Fruit fly (Drosophila melanogaster) whole organism, embryonic: ENCODE data around the gene Son.

Experiments used
- Asciz ChIP-seq: fragments of 200-800 bp; sonication (Bioruptor generic); optimal IDR thresholded peaks from 2 replicates; lab custom pipeline; 2017; ENCODE audit warnings: missing biosample characterization, mild to moderate bottlenecking, missing genetic modification characterization, missing genetic modification reagents
- CG10147 ChIP-seq: fragments of 200-800 bp; sonication (Bioruptor generic); optimal IDR thresholded peaks from 2 replicates; lab custom pipeline; 2019; ENCODE audit warnings: missing biosample characterization, mild to moderate bottlenecking, missing genetic modification characterization, moderate library complexity
- CG1024 ChIP-seq: fragments of 200-800 bp; sonication (Bioruptor generic); IDR thresholded peaks from 2 replicates; pipeline ENCODE4 v1.3.6; 2022; ENCODE audit warnings: missing biosample characterization, missing genetic modification characterization
- CG10366 ChIP-seq: fragments of 200-800 bp; sonication (Bioruptor generic); IDR thresholded peaks from 2 replicates; pipeline ENCODE4 v1.3.6; 2022; ENCODE audit warnings: missing biosample characterization, missing genetic modification characterization
- CG12299 ChIP-seq: fragments of 200-800 bp; sonication (Bioruptor generic); optimal IDR thresholded peaks from 2 replicates; lab custom pipeline; 2018; ENCODE audit warnings: missing biosample characterization, mild to moderate bottlenecking, missing genetic modification characterization
- CG12659 ChIP-seq: fragments of 200-800 bp; sonication (Bioruptor generic); optimal IDR thresholded peaks from 3 replicates; lab custom pipeline; 2017; ENCODE audit warnings: mild to moderate bottlenecking, missing biosample characterization, missing genetic modification reagents, missing genetic modification characterization
- CG12744 ChIP-seq: fragments of 200-800 bp; sonication (Bioruptor generic); optimal IDR thresholded peaks from 2 replicates; lab custom pipeline; 2016; ENCODE audit warnings: missing biosample characterization, missing genetic modification characterization
- CG13123 ChIP-seq: fragments of 200-800 bp; sonication (Bioruptor generic); optimal IDR thresholded peaks from 2 replicates; lab custom pipeline; 2016; ENCODE audit warnings: missing biosample characterization, missing genetic modification characterization
- CG14667 ChIP-seq: fragments of 200-800 bp; sonication (Bioruptor generic); IDR thresholded peaks from 2 replicates; pipeline ENCODE4 v1.3.6; 2022; ENCODE audit warnings: missing biosample characterization, missing genetic modification characterization
- CG1603 ChIP-seq: fragments of 200-800 bp; sonication (Bioruptor generic); optimal IDR thresholded peaks from 2 replicates; lab custom pipeline; 2019; ENCODE audit warnings: missing biosample characterization, mild to moderate bottlenecking, missing genetic modification characterization, moderate library complexity
- CG17912 ChIP-seq: fragments of 200-800 bp; sonication (Bioruptor generic); optimal IDR thresholded peaks from 2 replicates; lab custom pipeline; 2018; ENCODE audit warnings: missing biosample characterization, mild to moderate bottlenecking, missing genetic modification characterization
- CG2116 ChIP-seq: fragments of 200-800 bp; sonication (Bioruptor generic); optimal IDR thresholded peaks from 3 replicates; lab custom pipeline; 2018; ENCODE audit warnings: missing biosample characterization, mild to moderate bottlenecking, missing genetic modification characterization
- CG31224 ChIP-seq: fragments of 200-800 bp; sonication (Bioruptor generic); IDR thresholded peaks from 2 replicates; pipeline ENCODE4 v1.3.6; 2022; ENCODE audit warnings: missing biosample characterization, missing genetic modification characterization
- CG31365 ChIP-seq: fragments of 200-800 bp; sonication (Bioruptor generic); optimal IDR thresholded peaks from 2 replicates; lab custom pipeline; 2018; ENCODE audit warnings: missing biosample characterization, mild to moderate bottlenecking, missing genetic modification characterization
- CG34422 ChIP-seq: fragments of 200-800 bp; sonication (Bioruptor generic); IDR thresholded peaks from 3 replicates; pipeline ENCODE4 v1.3.6; 2022; ENCODE audit warnings: missing biosample characterization, missing genetic modification characterization
- CG42726 ChIP-seq: fragments of 200-800 bp; sonication (Bioruptor generic); IDR thresholded peaks from 2 replicates; pipeline ENCODE4 v1.3.6; 2022; ENCODE audit warnings: missing biosample characterization, missing genetic modification characterization; ENCODE audit not compliant: partially characterized antibody
- CG4424 ChIP-seq: fragments of 200-800 bp; sonication (Bioruptor generic); optimal IDR thresholded peaks from 3 replicates; lab custom pipeline; 2016; ENCODE audit warnings: missing biosample characterization, missing genetic modification characterization
- CG4820 ChIP-seq: fragments of 200-800 bp; sonication (Bioruptor generic); optimal IDR thresholded peaks from 3 replicates; lab custom pipeline; 2016; ENCODE audit warnings: missing biosample characterization, missing genetic modification characterization
- CG5180 ChIP-seq: fragments of 200-800 bp; sonication (Bioruptor generic); optimal IDR thresholded peaks from 3 replicates; lab custom pipeline; 2017; ENCODE audit warnings: missing biosample characterization, missing genetic modification characterization, mild to moderate bottlenecking, moderate library complexity, missing genetic modification reagents
- CG6689 ChIP-seq: fragments of 200-800 bp; sonication (Bioruptor generic); IDR thresholded peaks from 2 replicates; pipeline ENCODE4 v1.3.6; 2022; ENCODE audit warnings: missing biosample characterization, missing genetic modification characterization
- CG7271 ChIP-seq: fragments of 200-800 bp; sonication (Bioruptor generic); optimal IDR thresholded peaks from 2 replicates; lab custom pipeline; 2018; ENCODE audit warnings: missing biosample characterization, mild to moderate bottlenecking, missing genetic modification characterization, moderate library complexity
- CG7556 ChIP-seq: fragments of 200-800 bp; sonication (Bioruptor generic); optimal IDR thresholded peaks from 2 replicates; lab custom pipeline; 2017; ENCODE audit warnings: missing biosample characterization, mild to moderate bottlenecking, missing genetic modification characterization
- CG8290 ChIP-seq, 3 experiments: fragments of 200-800 bp; sonication (Bioruptor generic); optimal IDR thresholded peaks; 2 replicates each; lab custom pipeline; 2016 to 2019; ENCODE audit warnings: missing biosample characterization in 3 of 3, missing genetic modification characterization in 3 of 3, mild to moderate bottlenecking in 2 of 3, moderate library complexity in 1 of 3
- CG8478 ChIP-seq: fragments of >200 bp; optimal IDR thresholded peaks from 2 replicates; lab custom pipeline; 2018
- CG9817 ChIP-seq: fragments of 200-800 bp; sonication (Bioruptor generic); optimal IDR thresholded peaks from 2 replicates; lab custom pipeline; 2018; ENCODE audit warnings: missing biosample characterization, mild to moderate bottlenecking, missing genetic modification characterization, moderate library complexity
- E2f1 ChIP-seq: fragments of 200-800 bp; sonication (Bioruptor generic); IDR thresholded peaks from 2 replicates; pipeline ENCODE4 v1.3.6; 2022; ENCODE audit warnings: missing biosample characterization, missing genetic modification characterization
- Hsf ChIP-seq: fragments of 200-800 bp; sonication (Bioruptor generic); optimal IDR thresholded peaks from 3 replicates; lab custom pipeline; 2016; ENCODE audit warnings: missing biosample characterization, missing genetic modification characterization
- MBD-R2 ChIP-seq: fragments of 200-800 bp; sonication (Bioruptor generic); IDR thresholded peaks from 2 replicates; pipeline ENCODE4 v1.3.6; 2022; ENCODE audit warnings: missing biosample characterization, missing genetic modification characterization
- Mrtf ChIP-seq: fragments of 200-800 bp; sonication (Bioruptor generic); IDR thresholded peaks from 3 replicates; pipeline ENCODE4 v1.3.6; 2022; ENCODE audit warnings: missing biosample characterization, missing genetic modification characterization
- Ravus ChIP-seq: fragments of 200-800 bp; sonication (Bioruptor generic); IDR thresholded peaks from 2 replicates; pipeline ENCODE4 v1.3.6; 2022; ENCODE audit warnings: missing biosample characterization, missing genetic modification characterization
- Sin3A ChIP-seq: fragments of >200 bp; optimal IDR thresholded peaks from 2 replicates; lab custom pipeline; 2018
- Sox102F ChIP-seq: fragments of 200-800 bp; sonication (Bioruptor generic); optimal IDR thresholded peaks from 2 replicates; lab custom pipeline; 2018; ENCODE audit warnings: missing biosample characterization, mild to moderate bottlenecking, missing genetic modification characterization, moderate library complexity
- ara ChIP-seq: fragments of 200-800 bp; sonication (Bioruptor generic); IDR thresholded peaks from 2 replicates; pipeline ENCODE4 v1.3.6; 2022; ENCODE audit warnings: missing biosample characterization, missing genetic modification characterization
- az2 ChIP-seq: fragments of 200-800 bp; sonication (Bioruptor generic); optimal IDR thresholded peaks from 3 replicates; lab custom pipeline; 2016; ENCODE audit warnings: missing biosample characterization, missing genetic modification characterization
- corto ChIP-seq: fragments of 200-800 bp; sonication (Bioruptor generic); optimal IDR thresholded peaks from 2 replicates; lab custom pipeline; 2016; ENCODE audit warnings: missing biosample characterization, mild to moderate bottlenecking, missing genetic modification characterization, moderate library complexity
- danr ChIP-seq: fragments of 200-800 bp; sonication (Bioruptor generic); IDR thresholded peaks from 2 replicates; pipeline ENCODE4 v1.3.6; 2022; ENCODE audit warnings: missing biosample characterization, missing genetic modification characterization
- gce ChIP-seq: fragments of 200-800 bp; sonication (Bioruptor generic); IDR thresholded peaks from 3 replicates; pipeline ENCODE4 v1.3.6; 2022; ENCODE audit warnings: missing biosample characterization, missing genetic modification characterization
- h ChIP-seq: fragments of >200 bp; optimal IDR thresholded peaks from 2 replicates; lab custom pipeline; 2017
- hbn ChIP-seq: fragments of 200-800 bp; sonication (Bioruptor generic); IDR thresholded peaks from 2 replicates; pipeline ENCODE4 v1.3.6; 2022; ENCODE audit warnings: missing biosample characterization, missing genetic modification characterization; ENCODE audit not compliant: partially characterized antibody
- her ChIP-seq: fragments of 200-800 bp; sonication (Bioruptor generic); optimal IDR thresholded peaks from 2 replicates; lab custom pipeline; 2016; ENCODE audit warnings: missing biosample characterization, missing genetic modification characterization
- luna ChIP-seq: fragments of 200-800 bp; sonication (Bioruptor generic); optimal IDR thresholded peaks from 2 replicates; lab custom pipeline; 2016; ENCODE audit warnings: missing biosample characterization, missing genetic modification characterization
- maf-S ChIP-seq: fragments of 200-800 bp; sonication (Bioruptor generic); optimal IDR thresholded peaks from 2 replicates; lab custom pipeline; 2016; ENCODE audit warnings: missing biosample characterization, missing genetic modification characterization
- mam ChIP-seq: fragments of 200-800 bp; sonication (Bioruptor generic); optimal IDR thresholded peaks from 3 replicates; lab custom pipeline; 2016; ENCODE audit warnings: missing biosample characterization, missing genetic modification characterization
- pfk ChIP-seq: fragments of 200-800 bp; sonication (Bioruptor generic); optimal IDR thresholded peaks from 2 replicates; lab custom pipeline; 2018; ENCODE audit warnings: missing biosample characterization, mild to moderate bottlenecking, missing genetic modification characterization, moderate library complexity
- pho ChIP-seq: fragments of 200-800 bp; sonication (Bioruptor generic); optimal IDR thresholded peaks from 2 replicates; lab custom pipeline; 2016; ENCODE audit warnings: missing biosample characterization, missing genetic modification characterization
- sim ChIP-seq: fragments of 200-800 bp; sonication (Bioruptor generic); IDR thresholded peaks from 2 replicates; pipeline ENCODE4 v1.3.6; 2022; ENCODE audit warnings: missing biosample characterization, missing genetic modification characterization
- sima ChIP-seq: fragments of 200-800 bp; sonication (Bioruptor generic); optimal IDR thresholded peaks from 2 replicates; lab custom pipeline; 2016; ENCODE audit warnings: missing biosample characterization, missing genetic modification characterization
- so ChIP-seq: fragments of 200-800 bp; sonication (Bioruptor generic); IDR thresholded peaks from 3 replicates; pipeline ENCODE4 v1.3.6; 2022; ENCODE audit warnings: missing biosample characterization, missing genetic modification characterization
- tap ChIP-seq: fragments of 200-800 bp; optimal IDR thresholded peaks from 3 replicates; lab custom pipeline; 2019; ENCODE audit warnings: missing biosample characterization, mild to moderate bottlenecking, missing genetic modification characterization, moderate library complexity
- tup ChIP-seq: fragments of 200-800 bp; sonication (Bioruptor generic); optimal IDR thresholded peaks from 2 replicates; lab custom pipeline; 2016; ENCODE audit warnings: missing biosample characterization, mild to moderate bottlenecking, missing genetic modification characterization, moderate library complexity
- twi ChIP-seq: fragments of 200-800 bp; optimal IDR thresholded peaks from 2 replicates; lab custom pipeline; 2019; ENCODE audit warnings: missing biosample characterization, mild to moderate bottlenecking, missing genetic modification characterization, moderate library complexity
- wor ChIP-seq: fragments of 200-800 bp; sonication (Bioruptor generic); IDR thresholded peaks from 2 replicates; pipeline ENCODE4 v1.3.6; 2022; ENCODE audit warnings: missing biosample characterization, missing genetic modification characterization

Gene Son

DNA sequence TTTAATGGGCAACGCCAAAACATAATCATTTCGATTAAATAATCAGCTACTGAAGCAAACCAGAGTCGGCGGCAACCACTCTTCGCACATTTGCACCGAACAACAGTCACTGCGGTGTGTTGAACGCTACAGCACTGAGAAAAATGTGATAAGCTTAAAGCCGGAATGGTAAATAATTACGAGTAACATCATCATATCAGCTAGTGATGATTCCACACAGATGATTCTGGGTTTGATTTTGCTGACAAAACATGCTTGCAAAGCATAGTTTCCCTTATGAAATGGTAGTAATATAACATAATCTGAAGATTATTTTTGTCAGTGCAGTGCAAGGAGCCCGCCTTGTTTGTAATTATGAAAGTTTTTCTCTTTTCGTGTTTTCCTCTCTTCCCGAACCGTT, 20.3 kb downstream of the Son start (continued):
- peak; percentile 82 for TF ChIP-seq CG1603
- no peak for TF ChIP-seq CG31365 (tag; lab: Kevin White, UChicago)
- TF ChIP-seq CG4820 (GFP tag; lab: Kevin White, UChicago), result peak; percentile 71
- no peak for TF ChIP-seq CG2116 (GFP tag; lab: Kevin White, UChicago)
- TF ChIP-seq tap, result peak; percentile 38
- TF ChIP-seq sim (GFP tag; lab: Robert Waterston, UW), result 0 out of 2 replicates have a peak, but pooled peaks have one; percentile 40
- TF ChIP-seq CG17912 (GFP tag; lab: Kevin White, UChicago), result no peak
- TF ChIP-seq CG5180, result no peak
- TF ChIP-seq her, result peak; percentile 25
- peak; percentile 9 for TF ChIP-seq twi
- 0 out of 2 replicates have a peak, but pooled peaks have one; percentile 35 for TF ChIP-seq CG1024 (GFP tag; lab: Robert Waterston, UW)
- TF ChIP-seq sima (GFP tag; lab: Kevin White, UChicago), result no peak
- TF ChIP-seq hbn (GFP tag; lab: Robert Waterston, UW), result no peak
- TF ChIP-seq CG7271, result no peak
- no peak for TF ChIP-seq CG8290 (GFP tag; optimal IDR thresholded peaks at IDR 0.05; lab: Kevin White, UChicago)
- peak in 1 of 2 experiments; percentile 61 for TF ChIP-seq CG8290 (tag; optimal IDR thresholded peaks at IDR 0.05; lab: Kevin White, UChicago)
- no peak for TF ChIP-seq pho (GFP tag; lab: Kevin White, UChicago)
- peak; percentile 36 for TF ChIP-seq Hsf
- no peak for TF ChIP-seq CG31224 (GFP tag; lab: Robert Waterston, UW)
- 0 out of 3 replicates have a peak, but pooled peaks have one; percentile 15 for TF ChIP-seq so (GFP tag; lab: Robert Waterston, UW)
- 0 out of 2 replicates have a peak, but pooled peaks have one; percentile 23 for TF ChIP-seq wor (GFP tag; lab: Robert Waterston, UW)
- peak; percentile 53 for TF ChIP-seq Asciz (GFP tag; lab: Kevin White, UChicago)
- peak; percentile 9 for TF ChIP-seq maf-S (GFP tag; lab: Kevin White, UChicago)
- TF ChIP-seq Mrtf (GFP tag; lab: Robert Waterston, UW), result 0 out of 3 replicates have a peak, but pooled peaks have one; percentile 18
- no peak for TF ChIP-seq CG12744 (GFP tag; lab: Kevin White, UChicago)
- TF ChIP-seq ara, result peak; percentile 59; the same call in 1 of the 2 replicates
- TF ChIP-seq CG10147 (GFP tag; lab: Kevin White, UChicago), result no peak
- peak; percentile 59 for TF ChIP-seq az2 (GFP tag; lab: Kevin White, UChicago)
- no peak for TF ChIP-seq Sin3A
- peak; percentile 38; the same call in 1 of the 2 replicates for TF ChIP-seq CG10366
- no peak for TF ChIP-seq CG8478 (lab: Kevin White, UChicago)
- no peak for TF ChIP-seq h (lab: Kevin White, UChicago)
- peak; percentile 28 for TF ChIP-seq CG7556 (GFP tag; lab: Kevin White, UChicago)
- TF ChIP-seq CG14667 (GFP tag; lab: Robert Waterston, UW), result no peak
- peak; percentile 42; the same call in 1 of the 2 replicates for TF ChIP-seq E2f1
- no peak for TF ChIP-seq MBD-R2 (GFP tag; lab: Robert Waterston, UW)
- no peak for TF ChIP-seq mam (GFP tag; lab: Kevin White, UChicago)
- TF ChIP-seq CG6689, result peak; percentile 24; the same call in 1 of the 2 replicates
- TF ChIP-seq CG42726 (GFP tag; lab: Robert Waterston, UW), result no peak
- no peak for TF ChIP-seq CG13123 (GFP tag; lab: Kevin White, UChicago)
- TF ChIP-seq CG12659 (GFP tag; lab: Kevin White, UChicago), result peak; percentile 14
- TF ChIP-seq CG9817 (tag; lab: Kevin White, UChicago), result no peak
- no peak for TF ChIP-seq tup (GFP tag; lab: Kevin White, UChicago)
- no peak for TF ChIP-seq CG12299 (tag; lab: Kevin White, UChicago)
- peak; percentile 77 for TF ChIP-seq Sox102F (GFP tag; lab: Kevin White, UChicago)
- TF ChIP-seq pfk (GFP tag; lab: Kevin White, UChicago), result no peak
- no peak for TF ChIP-seq Ravus
- TF ChIP-seq gce (GFP tag; lab: Robert Waterston, UW), result no peak
- 0 out of 3 replicates have a peak, but pooled peaks have one; percentile 15 for TF ChIP-seq CG34422
- TF ChIP-seq danr, result no peak
- no peak for TF ChIP-seq corto (GFP tag; lab: Kevin White, UChicago)
- no peak for TF ChIP-seq luna (GFP tag; lab: Kevin White, UChicago)
- TF ChIP-seq CG4424 (GFP tag; lab: Kevin White, UChicago), result peak; percentile 55
